Worm (Caenorhabditis elegans): ENCODE measurements around the gene C27H5.6.

Gene C27H5.6

DNA sequence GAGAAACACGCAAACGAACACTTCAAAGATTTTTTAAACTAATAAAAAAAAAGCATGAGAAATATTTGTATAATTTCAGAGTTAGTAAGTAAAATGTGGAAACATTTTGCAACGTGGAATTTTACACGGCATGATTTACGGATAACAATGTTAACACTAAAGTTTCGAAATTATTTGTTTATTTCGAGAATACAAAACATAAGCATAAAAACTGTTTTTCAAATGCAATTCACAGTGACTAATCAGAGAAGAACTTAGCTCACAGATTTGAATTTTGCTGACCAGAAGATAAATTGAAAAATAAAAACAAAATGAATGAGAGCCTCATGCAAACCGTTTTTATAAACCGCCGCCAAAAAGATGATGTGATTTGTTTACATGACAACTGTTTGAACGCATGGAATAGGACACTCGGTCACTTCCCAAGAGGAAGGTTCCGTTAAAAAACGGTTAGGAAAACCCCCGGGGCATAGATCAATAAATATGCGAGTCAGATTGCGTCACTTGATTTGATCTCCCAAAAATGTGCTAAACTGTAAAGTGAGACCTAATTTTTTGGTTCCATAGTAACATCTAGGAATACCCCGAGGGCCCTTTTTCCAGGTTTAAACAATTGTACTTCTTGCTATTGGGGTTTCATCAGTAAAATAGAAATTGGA lies 39.0 kb upstream of the C27H5.6 start, which contains the start of gene clh-3:
TSS of gene clh-3 (minus strand) at position 51 of the 659 bp plus-strand sequence.
- TF ChIP-seq pag-3 (tag; optimal IDR thresholded peaks at IDR 0.05; ENCODE audit: borderline replicate concordance, insufficient read depth) = no peak

DNA sequence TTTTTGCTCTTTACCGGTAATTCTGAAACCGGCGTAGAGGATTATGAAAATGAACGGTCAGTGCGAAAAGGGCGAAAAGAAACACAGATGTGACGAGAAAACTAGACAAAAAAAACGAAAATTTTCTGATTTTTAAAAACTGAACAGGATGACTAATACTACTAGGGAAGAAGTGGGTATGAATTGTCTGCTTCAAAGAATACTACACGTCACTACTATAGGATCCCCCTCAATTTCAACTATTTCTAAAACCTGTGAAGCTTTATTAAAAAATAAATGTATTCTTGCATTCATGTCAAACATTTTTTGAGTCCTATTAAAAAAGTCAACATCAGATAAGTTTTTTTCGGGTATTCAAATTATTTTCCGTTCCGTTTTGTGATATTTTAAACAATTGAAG lies 37.1 kb upstream of the C27H5.6 start:
- TF ChIP-seq nhr-11 (tag; optimal IDR thresholded peaks at IDR 0.05) = no peak
- no peak for TF ChIP-seq alr-1 (tag; optimal IDR thresholded peaks at IDR 0.05; ENCODE audit: borderline replicate concordance)
- no peak for TF ChIP-seq elt-3 (tag; optimal IDR thresholded peaks at IDR 0.05)
- no peak for TF ChIP-seq unc-130 (tag; optimal IDR thresholded peaks at IDR 0.05)
- TF ChIP-seq jun-1 (tag; optimal IDR thresholded peaks at IDR 0.05) = no peak
- no peak for TF ChIP-seq ceh-63 (GFP tag; optimal IDR thresholded peaks at IDR 0.05)
- TF ChIP-seq unc-30 (tag; optimal IDR thresholded peaks at IDR 0.05) = no peak
- no peak for TF ChIP-seq ceh-90 (tag; optimal IDR thresholded peaks at IDR 0.05)
- no peak for TF ChIP-seq sox-4 (tag; optimal IDR thresholded peaks at IDR 0.05)
- no peak for TF ChIP-seq vab-15 (tag; optimal IDR thresholded peaks at IDR 0.05)
- no peak for TF ChIP-seq C34B4.2 (tag; optimal IDR thresholded peaks at IDR 0.05)
- no peak for TF ChIP-seq nhr-71 (tag; optimal IDR thresholded peaks at IDR 0.05)
- no peak for TF ChIP-seq pax-3 (tag; optimal IDR thresholded peaks at IDR 0.05)
- TF ChIP-seq egl-27 (tag; optimal IDR thresholded peaks at IDR 0.05) = no peak
- no peak for TF ChIP-seq unc-62 (GFP tag; optimal IDR thresholded peaks at IDR 0.05)

DNA sequence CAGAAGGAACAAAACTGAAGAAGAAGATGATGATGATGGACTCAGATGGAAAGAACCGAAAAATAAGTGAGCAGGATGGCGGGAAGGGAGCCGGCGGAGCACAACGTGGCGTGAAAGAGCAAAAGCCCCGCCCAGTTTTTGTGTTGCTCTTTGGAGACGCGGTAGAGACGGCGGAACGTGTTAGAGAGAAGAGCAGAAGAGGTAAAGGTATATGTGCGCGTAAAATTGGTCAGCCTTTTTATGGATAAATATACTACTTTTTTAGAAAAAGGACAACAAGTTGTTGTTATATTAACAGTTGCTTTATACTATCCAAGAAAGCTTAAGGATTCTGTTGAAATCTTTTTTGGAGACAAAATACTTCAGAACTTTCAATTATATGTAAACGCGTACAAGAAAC lies 30.0 kb upstream of the C27H5.6 start, which contains the start of gene E04F6.10:
TSS of gene E04F6.10 (minus strand) at position 101 of the 400 bp plus-strand sequence.
- no peak for TF ChIP-seq snu-23 (GFP tag; optimal IDR thresholded peaks at IDR 0.05)
- TF ChIP-seq unc-30 (tag; optimal IDR thresholded peaks at IDR 0.05) = no peak
- no peak for TF ChIP-seq ceh-88 (GFP tag; IDR thresholded peaks at IDR 0.05)
- no peak for TF ChIP-seq mab-9 (GFP tag; IDR thresholded peaks at IDR 0.05)
- TF ChIP-seq alr-1 (tag; optimal IDR thresholded peaks at IDR 0.05; ENCODE audit: borderline replicate concordance) = no peak
- no peak for TF ChIP-seq hlh-17 (GFP tag; optimal IDR thresholded peaks at IDR 0.05; ENCODE audit: borderline replicate concordance)
- TF ChIP-seq dsc-1 (tag; optimal IDR thresholded peaks at IDR 0.05) = no peak
- no peak for TF ChIP-seq hpl-2 (GFP tag; optimal IDR thresholded peaks at IDR 0.05)
- no peak for TF ChIP-seq unc-98 (GFP tag; IDR thresholded peaks at IDR 0.05)
- TF ChIP-seq zip-4 (GFP tag; optimal IDR thresholded peaks at IDR 0.05) = no peak
- TF ChIP-seq lir-3 (tag; optimal IDR thresholded peaks at IDR 0.05; ENCODE audit: poor library complexity) = no peak
- no peak for TF ChIP-seq nhr-85 (tag)
- TF ChIP-seq blmp-1 (tag; optimal IDR thresholded peaks at IDR 0.05) = no peak
- no peak for TF ChIP-seq ceh-8 (GFP tag; optimal IDR thresholded peaks at IDR 0.05)
- TF ChIP-seq lin-14 (GFP tag; optimal IDR thresholded peaks at IDR 0.05) = no peak
- TF ChIP-seq nhr-90 (tag; optimal IDR thresholded peaks at IDR 0.05; ENCODE audit: poor library complexity) = no peak

DNA sequence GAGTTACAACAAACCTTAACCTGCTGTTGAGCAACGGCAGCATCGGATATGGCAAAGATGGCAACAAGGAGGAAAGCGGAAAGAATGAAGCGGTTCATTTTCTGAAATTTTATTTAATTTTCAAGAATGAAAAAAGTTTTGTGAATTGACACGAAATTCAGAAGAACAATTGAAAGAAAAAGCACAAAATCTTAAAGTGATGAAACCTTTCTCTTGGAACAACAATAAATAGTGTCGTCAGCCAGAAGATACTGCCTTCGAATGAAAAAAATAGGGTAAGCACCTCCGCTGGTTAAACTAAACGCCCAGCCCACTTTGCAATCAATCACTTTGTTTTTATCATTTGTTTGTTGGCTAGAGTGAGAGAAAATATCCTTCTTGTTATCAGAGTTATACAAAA lies 25.0 kb upstream of the C27H5.6 start, which contains the start of gene E04F6.9:
TSS of gene E04F6.9 (minus strand) at position 101 of the 400 bp plus-strand sequence.
- TF ChIP-seq ces-1 (GFP tag; optimal IDR thresholded peaks at IDR 0.05) (no peak), elt-2 (tag; optimal IDR thresholded peaks at IDR 0.05) (no peak), efl-3 (GFP tag; optimal IDR thresholded peaks at IDR 0.05) (no peak), rnt-1 (tag; optimal IDR thresholded peaks at IDR 0.05) (no peak), nhr-47 (tag; optimal IDR thresholded peaks at IDR 0.05) (no peak), nhr-11 (tag; optimal IDR thresholded peaks at IDR 0.05) (no peak), unc-30 (tag; optimal IDR thresholded peaks at IDR 0.05) (no peak), lsy-2 (tag; optimal IDR thresholded peaks at IDR 0.05) (no peak), ceh-90 (tag; optimal IDR thresholded peaks at IDR 0.05) (no peak), nhr-12 (tag; optimal IDR thresholded peaks at IDR 0.05) (no peak), C34B4.2 (tag; optimal IDR thresholded peaks at IDR 0.05) (no peak), fos-1 (tag; optimal IDR thresholded peaks at IDR 0.05) (no peak), unc-86 (tag; optimal IDR thresholded peaks at IDR 0.05) (no peak), mef-2 (tag; optimal IDR thresholded peaks at IDR 0.05) (no peak), lin-14 (GFP tag; optimal IDR thresholded peaks at IDR 0.05) (no peak), nhr-20 (tag; optimal IDR thresholded peaks at IDR 0.05) (no peak), efl-1 (optimal IDR thresholded peaks at IDR 0.05) (no peak), efl-1 (GFP tag; optimal IDR thresholded peaks at IDR 0.05 in 1 of 2) (no peak), Y116A8C.19 (tag; optimal IDR thresholded peaks at IDR 0.05; ENCODE audit: borderline replicate concordance) (no peak), nhr-28 (tag; optimal IDR thresholded peaks at IDR 0.05) (no peak)
